Worm (Caenorhabditis elegans) whole organism, L3 larva: ENCODE data around the gene msp-63.
A peak's percentile ranks its signal among the peaks of the same experiment; 100 is the strongest.

Source experiments
- R02D3.7 ChIP-seq: fragments of 150-350 bp; optimal IDR thresholded peaks from 2 replicates; lab custom pipeline; 2014; ENCODE audit warnings: missing biosample characterization, missing genetic modification characterization
- ceh-28 ChIP-seq: fragments of 150-350 bp; optimal IDR thresholded peaks from 2 replicates; lab custom pipeline; 2014; ENCODE audit warnings: missing biosample characterization, missing genetic modification reagents, missing genetic modification characterization
- egl-27 ChIP-seq: sonication (generic microtip); optimal IDR thresholded peaks from 4 replicates; lab custom pipeline; 2017; ENCODE audit warnings: missing biosample characterization, missing genetic modification reagents, missing genetic modification characterization
- jun-1 ChIP-seq: fragments of 150-350 bp; optimal IDR thresholded peaks from 2 replicates; lab custom pipeline; 2014; ENCODE audit warnings: missing biosample characterization, missing genetic modification reagents, missing genetic modification characterization
- lin-39 ChIP-seq: fragments of 150-350 bp; optimal IDR thresholded peaks from 2 replicates; lab custom pipeline; 2018; ENCODE audit warnings: missing biosample characterization, missing genetic modification reagents, missing genetic modification characterization
- nfya-1 ChIP-seq: sonication (generic microtip); optimal IDR thresholded peaks from 2 replicates; lab custom pipeline; 2017; ENCODE audit warnings: missing genetic modification characterization, mild to moderate bottlenecking, missing compliant biosample characterization, antibody characterized with exemption, moderate library complexity; ENCODE audit not compliant: insufficient read depth
- nhr-25 ChIP-seq: sonication (generic microtip); optimal IDR thresholded peaks from 2 replicates; lab custom pipeline; 2017; ENCODE audit warnings: missing biosample characterization, missing genetic modification characterization
- nhr-76 ChIP-seq: fragments of 150-350 bp; sonication (generic microtip); optimal IDR thresholded peaks from 5 replicates; lab custom pipeline; 2014; ENCODE audit warnings: missing biosample characterization, missing genetic modification characterization
- unc-62 ChIP-seq: fragments of 150-350 bp; sonication (generic microtip); optimal IDR thresholded peaks from 4 replicates; lab custom pipeline; 2014; ENCODE audit warnings: missing biosample characterization, missing genetic modification reagents, missing genetic modification characterization

ce11 chrII:5748395-5748794 is 48.9 kb downstream of the msp-63 start:
- TF ChIP-seq nfya-1 (tag; lab: Kevin White, UChicago) (no peak), lin-39 (no peak), nhr-25 (no peak), egl-27 (tag; lab: Kevin White, UChicago) (no peak), unc-62 (GFP tag; lab: Kevin White, UChicago) (no peak), R02D3.7 (tag; lab: Kevin White, UChicago) (no peak), ceh-28 (tag; lab: Kevin White, UChicago) (no peak), jun-1 (tag; lab: Kevin White, UChicago) (peak; percentile 76), nhr-76 (tag; lab: Kevin White, UChicago) (no peak)
